Worm (Caenorhabditis elegans) whole organism, L4 larva: ENCODE measurements around the gene cyp-13A8.

Experiments used
- F44E2.7 ChIP-seq: fragments of 200-800 bp; sonication (Bioruptor generic); IDR thresholded peaks from 2 replicates; pipeline ENCODE4 v2.1.2; 2022; ENCODE audit warnings: missing genetic modification characterization, missing compliant biosample characterization
- F49E8.2 ChIP-seq: sonication (generic microtip); optimal IDR thresholded peaks from 2 replicates; lab custom pipeline; 2016; ENCODE audit warnings: missing compliant biosample characterization, mild to moderate bottlenecking, missing genetic modification characterization, borderline replicate concordance
- Y48G9A.11 ChIP-seq: fragments of 200-800 bp; sonication (Bioruptor generic); IDR thresholded peaks from 2 replicates; pipeline ENCODE4 v1.3.6; 2022; ENCODE audit warnings: missing genetic modification reagents, missing genetic modification characterization, missing compliant biosample characterization
- ZK337.2 ChIP-seq: fragments of 200-800 bp; sonication (Bioruptor generic); IDR thresholded peaks from 2 replicates; pipeline ENCODE4 v1.3.6; 2022; ENCODE audit warnings: missing genetic modification reagents, missing genetic modification characterization, missing compliant biosample characterization
- ceh-32 ChIP-seq: sonication (generic microtip); optimal IDR thresholded peaks from 2 replicates; lab custom pipeline; 2016; ENCODE audit warnings: mild to moderate bottlenecking, missing genetic modification characterization, missing compliant biosample characterization; ENCODE audit not compliant: poor library complexity
- daf-12 ChIP-seq: fragments of 150-350 bp; optimal IDR thresholded peaks from 2 replicates; lab custom pipeline; 2014; ENCODE audit warnings: missing biosample characterization, missing genetic modification reagents, missing genetic modification characterization
- daf-16 ChIP-seq, 3 experiments: sonication (generic microtip); optimal IDR thresholded peaks; 2 replicates each; lab custom pipeline; 2016 to 2017; ENCODE audit warnings: missing genetic modification characterization in 3 of 3, missing genetic modification reagents in 3 of 3, mild to moderate bottlenecking in 2 of 3, missing compliant biosample characterization in 2 of 3, missing biosample characterization in 1 of 3, moderate library complexity in 1 of 3
- dmd-8 ChIP-seq: fragments of 200-800 bp; sonication (Bioruptor generic); IDR thresholded peaks from 2 replicates; pipeline ENCODE4 v1.3.6; 2022; ENCODE audit warnings: missing genetic modification characterization, missing compliant biosample characterization
- egl-27 ChIP-seq: sonication (generic microtip); optimal IDR thresholded peaks from 3 replicates; lab custom pipeline; 2017; ENCODE audit warnings: missing biosample characterization, missing genetic modification reagents, missing genetic modification characterization
- hlh-11 ChIP-seq: fragments of 200-800 bp; sonication (Bioruptor generic); optimal IDR thresholded peaks from 2 replicates; lab custom pipeline; 2018; ENCODE audit warnings: mild to moderate bottlenecking, missing genetic modification characterization, missing compliant biosample characterization
- hlh-30 ChIP-seq: sonication (generic microtip); optimal IDR thresholded peaks from 2 replicates; lab custom pipeline; 2017; ENCODE audit warnings: antibody characterized with exemption, mild to moderate bottlenecking, missing genetic modification characterization, missing compliant biosample characterization; ENCODE audit not compliant: insufficient read depth
- hmg-1.1 ChIP-seq: fragments of 200-800 bp; sonication (Bioruptor generic); IDR thresholded peaks from 2 replicates; pipeline ENCODE4 v1.3.6; 2022; ENCODE audit warnings: missing genetic modification reagents, missing genetic modification characterization, missing compliant biosample characterization
- lsy-2 ChIP-seq, 2 experiments: fragments of 150-350 bp in 1 of 2; sonication (generic microtip) in 1 of 2; optimal IDR thresholded peaks; 2 replicates each; lab custom pipeline; 2014 to 2017; ENCODE audit warnings: missing biosample characterization in 2 of 2, missing genetic modification characterization in 2 of 2
- nhr-11 ChIP-seq: fragments of 150-350 bp; optimal IDR thresholded peaks from 2 replicates; lab custom pipeline; 2014; ENCODE audit warnings: missing biosample characterization, missing genetic modification characterization
- nhr-28 ChIP-seq: fragments of 150-350 bp; optimal IDR thresholded peaks from 2 replicates; lab custom pipeline; 2014; ENCODE audit warnings: missing biosample characterization, missing genetic modification characterization
- nhr-77 ChIP-seq: fragments of 150-350 bp; optimal IDR thresholded peaks from 2 replicates; lab custom pipeline; 2014; ENCODE audit warnings: missing biosample characterization, missing genetic modification characterization
- pqm-1 ChIP-seq: sonication (generic microtip); optimal IDR thresholded peaks from 2 replicates; lab custom pipeline; 2017; ENCODE audit warnings: missing biosample characterization, missing genetic modification characterization
- snpc-1.2 ChIP-seq: fragments of 200-800 bp; sonication (Bioruptor generic); IDR thresholded peaks from 2 replicates; pipeline ENCODE4 v1.3.6; 2022; ENCODE audit warnings: missing genetic modification reagents, missing genetic modification characterization, missing compliant biosample characterization
- tra-1 ChIP-seq: fragments of 200-800 bp; sonication (Bioruptor generic); IDR thresholded peaks from 2 replicates; pipeline ENCODE4 v1.3.6; 2022; ENCODE audit warnings: missing genetic modification reagents, missing genetic modification characterization, missing compliant biosample characterization
- unc-130 ChIP-seq: sonication (generic microtip); optimal IDR thresholded peaks from 2 replicates; lab custom pipeline; 2016; ENCODE audit warnings: missing genetic modification reagents, missing genetic modification characterization, missing compliant biosample characterization
- unc-62 ChIP-seq, 3 experiments: fragments of 150-350 bp in 1 of 3; sonication (generic microtip); optimal IDR thresholded peaks in 2 of 3; peaks in 1 of 3; 1 replicate in 1 of 3; 2 replicates in 2 of 3; lab custom pipeline; 2014 to 2017; ENCODE audit warnings: missing biosample characterization in 3 of 3, missing genetic modification characterization in 3 of 3, missing genetic modification reagents in 3 of 3, missing genotype in 1 of 3

cyp-13A8 gene

DNA sequence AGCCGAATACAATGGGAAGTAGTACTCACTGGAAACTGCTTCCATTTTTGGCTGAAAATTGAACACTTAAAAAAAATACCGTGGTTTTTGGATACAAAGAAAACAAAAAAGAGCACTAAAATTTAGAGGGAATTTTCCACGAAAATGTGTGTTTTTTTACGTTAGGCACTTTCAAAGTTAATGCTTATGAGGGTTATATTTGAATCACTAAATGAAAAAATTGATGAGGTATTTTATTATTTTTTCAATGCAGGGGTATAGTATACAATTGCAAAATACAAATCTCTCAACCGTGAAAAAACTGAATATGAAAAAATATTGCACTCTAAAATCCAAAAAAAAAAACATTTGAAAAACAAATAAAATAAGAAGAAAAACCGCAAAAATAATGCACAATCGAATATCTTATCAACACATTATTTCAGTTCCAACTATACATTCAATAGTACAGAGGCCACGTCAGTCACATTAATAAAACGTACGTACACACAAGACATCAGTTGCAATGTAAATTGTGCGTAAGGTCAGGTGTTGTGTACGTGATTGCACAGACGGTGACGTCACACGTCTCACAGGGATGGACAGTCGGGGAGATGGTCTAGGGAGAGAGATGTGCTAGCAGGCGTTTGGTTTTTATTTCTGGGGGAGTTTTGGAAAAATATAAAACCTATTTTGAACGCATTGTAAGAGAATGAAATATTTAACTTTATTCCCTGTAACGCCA lies 37.4 kb downstream of the cyp-13A8 start, which contains the start of gene aqp-10 (continued):
- TF ChIP-seq hmg-1.1 (GFP tag; lab: Robert Waterston, UW) (peak; percentile 70), lsy-2 (tag; optimal IDR thresholded peaks at IDR 0.05; lab: Kevin White, UChicago) (peak in 1 of 2 experiments; percentile 74), dmd-8 (0 out of 2 replicates have a peak, but pooled peaks have one; percentile 37), nhr-77 (tag; lab: Kevin White, UChicago) (peak; percentile 35), nhr-28 (tag; lab: Kevin White, UChicago) (peak; percentile 70), daf-16 (GFP tag; optimal IDR thresholded peaks at IDR 0.05; lab: Kevin White, UChicago) (peak in 1 of 2 experiments; percentile 68), daf-16 (tag; optimal IDR thresholded peaks at IDR 0.05; lab: Kevin White, UChicago) (peak; percentile 80)

DNA sequence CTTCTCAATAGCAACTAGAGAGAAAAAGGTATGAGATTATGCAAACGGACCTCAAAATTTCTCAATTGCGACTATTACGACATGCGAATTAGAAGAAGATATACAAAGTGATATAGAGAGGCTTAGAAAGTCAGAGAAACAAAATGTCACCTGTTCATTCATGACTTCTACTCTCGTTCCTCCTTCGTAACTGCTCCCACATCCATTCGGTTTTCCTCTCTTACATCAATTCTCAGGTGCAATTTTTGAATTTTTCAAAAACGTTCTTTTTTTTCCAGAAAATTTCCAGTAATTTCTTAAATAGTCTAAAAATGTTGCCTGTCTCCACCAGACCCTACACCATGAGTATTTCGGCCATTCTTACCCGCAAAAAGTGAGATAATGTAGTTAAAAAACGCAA lies 42.7 kb downstream of the cyp-13A8 start:
- no peak for TF ChIP-seq F44E2.7 (GFP tag; lab: Robert Waterston, UW)
- TF ChIP-seq F49E8.2 (tag; lab: Kevin White, UChicago) = no peak
- TF ChIP-seq tra-1 (GFP tag; lab: Robert Waterston, UW) = no peak
- no peak for TF ChIP-seq dmd-8
- TF ChIP-seq daf-12 (tag; lab: Kevin White, UChicago) = no peak
- no peak for TF ChIP-seq unc-62 (GFP tag; optimal IDR thresholded peaks at IDR 0.05 in 1 of 2; lab: Kevin White, UChicago)
- TF ChIP-seq unc-62 (tag; optimal IDR thresholded peaks at IDR 0.05; lab: Kevin White, UChicago) = no peak
- no peak for TF ChIP-seq snpc-1.2 (GFP tag; lab: Robert Waterston, UW)

- TF ChIP-seq egl-27 (tag; lab: Kevin White, UChicago) (no peak), ceh-32 (tag; lab: Kevin White, UChicago) (no peak), unc-130 (GFP tag; lab: Kevin White, UChicago) (no peak), nhr-11 (peak; percentile 3)
- TF ChIP-seq, all 104 proteins: peak for 1
Observed at ce11 chrII:9759382-9759781, 48.0 kb downstream of the cyp-13A8 start.

DNA sequence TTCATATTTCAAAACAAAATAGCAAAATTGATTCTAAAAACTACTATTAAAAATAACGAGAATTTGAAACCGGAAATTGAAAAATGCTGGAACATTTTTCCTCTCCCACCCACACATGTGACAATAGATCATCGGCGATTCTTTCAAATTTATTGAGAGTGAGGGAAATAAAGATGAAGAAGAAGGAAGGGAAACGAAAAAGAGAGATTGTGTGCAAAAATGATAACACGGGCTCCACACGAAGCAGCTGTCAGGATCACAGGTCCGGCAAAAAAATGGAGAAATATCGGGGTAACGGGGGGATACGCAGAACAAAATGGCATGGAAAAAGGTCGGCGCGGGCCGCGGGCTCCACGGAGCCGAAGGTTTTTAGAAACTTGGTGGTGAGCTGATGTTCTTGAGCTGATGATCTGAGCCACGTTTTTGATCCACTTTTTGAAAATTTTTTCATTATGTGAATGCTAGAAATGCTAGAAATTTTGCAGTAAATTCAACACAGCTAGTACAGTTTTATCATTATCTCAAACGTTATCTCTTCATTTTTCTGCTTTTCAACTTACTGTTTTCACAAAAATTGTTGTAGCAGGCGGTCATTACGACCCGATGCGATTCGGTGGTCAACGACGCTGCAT lies 49.6 kb downstream of the cyp-13A8 start, which contains the start of gene shk-1:
TSS of gene shk-1 (plus strand) at position 582 of the 632 bp plus-strand sequence.
- TF ChIP-seq unc-62 (GFP tag; optimal IDR thresholded peaks at IDR 0.05 in 1 of 2; lab: Kevin White, UChicago) (peak in 1 of 2 experiments; percentile 11), unc-62 (tag; optimal IDR thresholded peaks at IDR 0.05; lab: Kevin White, UChicago) (no peak), Y48G9A.11 (GFP tag; lab: Robert Waterston, UW) (no peak), hlh-30 (tag; lab: Kevin White, UChicago) (peak; percentile 13), pqm-1 (tag; lab: Kevin White, UChicago) (no peak), nhr-11 (peak; percentile 90), hlh-11 (tag; lab: Kevin White, UChicago) (peak; percentile 48), daf-16 (GFP tag; optimal IDR thresholded peaks at IDR 0.05; lab: Kevin White, UChicago) (peak in 1 of 2 experiments; percentile 44), daf-16 (tag; optimal IDR thresholded peaks at IDR 0.05; lab: Kevin White, UChicago) (no peak), ZK337.2 (GFP tag; lab: Robert Waterston, UW) (0 out of 2 replicates have a peak, but pooled peaks have one; percentile 19)
- TF ChIP-seq, all 104 proteins: peak for 6
